Worm (Caenorhabditis elegans) whole organism, young adult: ENCODE data around the gene srt-55.

ENCODE experiments used
- B0336.3 ChIP-seq: fragments of 200-800 bp; sonication (Bioruptor generic); IDR thresholded peaks from 2 replicates; pipeline ENCODE4 v1.3.6; 2022; ENCODE audit warnings: missing genetic modification characterization, missing compliant biosample characterization
- C17E4.6 ChIP-seq: fragments of 200-800 bp; sonication (Bioruptor generic); IDR thresholded peaks from 2 replicates; pipeline ENCODE4 v1.3.6; 2022; ENCODE audit warnings: missing genetic modification reagents, missing genetic modification characterization, missing compliant biosample characterization
- F23B12.7 ChIP-seq: sonication (generic microtip); optimal IDR thresholded peaks from 2 replicates; lab custom pipeline; 2017; ENCODE audit warnings: missing genetic modification characterization, mild to moderate bottlenecking, missing compliant biosample characterization, antibody characterized with exemption, moderate library complexity; ENCODE audit not compliant: insufficient read depth
- F33H1.4 ChIP-seq: fragments of 200-800 bp; sonication (Bioruptor generic); IDR thresholded peaks from 2 replicates; pipeline ENCODE4 v1.3.6; 2022; ENCODE audit warnings: missing genetic modification reagents, missing genetic modification characterization, missing compliant biosample characterization
- F39B2.1 ChIP-seq: fragments of 200-800 bp; sonication (Bioruptor generic); IDR thresholded peaks from 2 replicates; pipeline ENCODE4 v1.3.6; 2022; ENCODE audit warnings: missing genetic modification reagents, missing genetic modification characterization, missing compliant biosample characterization
- K11D2.4 ChIP-seq: fragments of 200-800 bp; sonication (Bioruptor generic); IDR thresholded peaks from 2 replicates; pipeline ENCODE4 v1.3.6; 2022; ENCODE audit warnings: missing genetic modification reagents, missing genetic modification characterization, missing compliant biosample characterization
- Y53G8AR.9 ChIP-seq: fragments of 200-800 bp; sonication (Bioruptor generic); conservative IDR thresholded peaks from 2 replicates; pipeline ENCODE4 v1.3.6; 2022; ENCODE audit warnings: missing genetic modification reagents, missing genetic modification characterization, missing compliant biosample characterization
- Y95B8A.8 ChIP-seq: fragments of 200-800 bp; sonication (Bioruptor generic); IDR thresholded peaks from 2 replicates; pipeline ENCODE4 v1.3.6; 2022; ENCODE audit warnings: missing genetic modification reagents, missing genetic modification characterization, missing compliant biosample characterization
- akir-1 ChIP-seq: fragments of 200-800 bp; sonication (Bioruptor generic); optimal IDR thresholded peaks from 2 replicates; lab custom pipeline; 2018; ENCODE audit warnings: mild to moderate bottlenecking, missing genetic modification characterization, moderate library complexity, missing compliant biosample characterization
- aptf-3 ChIP-seq: fragments of 200-800 bp; sonication (Bioruptor generic); IDR thresholded peaks from 2 replicates; pipeline ENCODE4 v1.3.6; 2022; ENCODE audit warnings: missing genetic modification characterization, missing compliant biosample characterization
- atf-7 ChIP-seq: sonication (generic microtip); optimal IDR thresholded peaks from 2 replicates; lab custom pipeline; 2017; ENCODE audit warnings: mild to moderate bottlenecking, missing genetic modification characterization, missing compliant biosample characterization
- bed-1 ChIP-seq: fragments of 200-800 bp; sonication (Bioruptor generic); IDR thresholded peaks from 2 replicates; pipeline ENCODE4 v1.3.6; 2022; ENCODE audit warnings: missing genetic modification reagents, missing genetic modification characterization, missing compliant biosample characterization
- ceh-91 ChIP-seq: fragments of 200-800 bp; sonication (Bioruptor generic); IDR thresholded peaks from 2 replicates; pipeline ENCODE4 v1.3.6; 2022; ENCODE audit warnings: missing genetic modification reagents, missing genetic modification characterization, missing compliant biosample characterization
- chd-7 ChIP-seq: sonication (generic microtip); optimal IDR thresholded peaks from 2 replicates; lab custom pipeline; 2016; ENCODE audit warnings: mild to moderate bottlenecking, missing genetic modification characterization, moderate library complexity, missing compliant biosample characterization
- die-1 ChIP-seq: sonication (generic microtip); optimal IDR thresholded peaks from 2 replicates; lab custom pipeline; 2016; ENCODE audit warnings: missing genotype, mild to moderate bottlenecking, missing genetic modification characterization, missing compliant biosample characterization
- dox-1 ChIP-seq: fragments of 200-800 bp; sonication (Bioruptor generic); IDR thresholded peaks from 2 replicates; pipeline ENCODE4 v1.3.6; 2022; ENCODE audit warnings: missing genetic modification reagents, missing genetic modification characterization, missing compliant biosample characterization
- gei-17 ChIP-seq: fragments of 200-800 bp; sonication (Bioruptor generic); optimal IDR thresholded peaks from 2 replicates; lab custom pipeline; 2018; ENCODE audit warnings: mild to moderate bottlenecking, missing genetic modification characterization, missing compliant biosample characterization
- hlh-12 ChIP-seq: sonication (generic microtip); optimal IDR thresholded peaks from 2 replicates; lab custom pipeline; 2016; ENCODE audit warnings: missing genetic modification characterization, missing compliant biosample characterization
- hlh-26 ChIP-seq: fragments of 200-800 bp; sonication (Bioruptor generic); conservative IDR thresholded peaks from 2 replicates; pipeline ENCODE4 v1.3.6; 2022; ENCODE audit warnings: missing genetic modification reagents, missing genetic modification characterization, missing compliant biosample characterization
- hrde-1 ChIP-seq: sonication (generic microtip); optimal IDR thresholded peaks from 2 replicates; lab custom pipeline; 2016; ENCODE audit warnings: missing genetic modification characterization, mild to moderate bottlenecking, missing compliant biosample characterization, moderate library complexity, missing genotype, missing genetic modification reagents, borderline replicate concordance
- lin-35 ChIP-seq, 3 experiments: fragments of 150-350 bp in 2 of 3; sonication (generic microtip) in 1 of 3; optimal IDR thresholded peaks; 2 replicates each; lab custom pipeline; 2014 to 2018; ENCODE audit warnings: missing biosample characterization in 3 of 3, missing genetic modification characterization in 3 of 3, missing genetic modification reagents in 3 of 3
- lin-54 ChIP-seq: fragments of 200-800 bp; sonication (Bioruptor generic); optimal IDR thresholded peaks from 2 replicates; lab custom pipeline; 2018; ENCODE audit warnings: mild to moderate bottlenecking, missing genetic modification characterization, missing compliant biosample characterization
- lir-1 ChIP-seq: fragments of 200-800 bp; sonication (Bioruptor generic); conservative IDR thresholded peaks from 2 replicates; pipeline ENCODE4 v1.3.6; 2022; ENCODE audit warnings: missing genetic modification reagents, missing genetic modification characterization, missing compliant biosample characterization
- madf-8 ChIP-seq: fragments of 200-800 bp; sonication (Bioruptor generic); conservative IDR thresholded peaks from 2 replicates; pipeline ENCODE4 v1.3.6; 2022; ENCODE audit warnings: missing genetic modification reagents, missing genetic modification characterization, missing compliant biosample characterization
- mel-28 ChIP-seq: sonication (generic microtip); optimal IDR thresholded peaks from 2 replicates; lab custom pipeline; 2016; ENCODE audit warnings: borderline replicate concordance, mild to moderate bottlenecking, missing genetic modification characterization, missing compliant biosample characterization
- mes-4 ChIP-seq: sonication (generic microtip); optimal IDR thresholded peaks from 2 replicates; lab custom pipeline; 2016; ENCODE audit warnings: missing genotype, missing genetic modification characterization, missing compliant biosample characterization
- nhr-179 ChIP-seq: sonication (generic microtip); optimal IDR thresholded peaks from 2 replicates; lab custom pipeline; 2016; ENCODE audit warnings: mild to moderate bottlenecking, missing genetic modification characterization, missing compliant biosample characterization
- nhr-90 ChIP-seq: sonication (generic microtip); optimal IDR thresholded peaks from 2 replicates; lab custom pipeline; 2016; ENCODE audit warnings: missing genotype, mild to moderate bottlenecking, missing genetic modification characterization, missing compliant biosample characterization
- pbrm-1 ChIP-seq: fragments of 200-800 bp; sonication (Bioruptor generic); IDR thresholded peaks from 2 replicates; pipeline ENCODE4 v1.3.6; 2022; ENCODE audit warnings: missing genetic modification reagents, missing genetic modification characterization, missing compliant biosample characterization
- rpc-1 ChIP-seq, 2 experiments: fragments of 150-350 bp in 1 of 2; sonication (generic microtip) in 1 of 2; optimal IDR thresholded peaks; 2 replicates each; lab custom pipeline; 2014 to 2018; ENCODE audit warnings: missing biosample characterization in 1 of 2, missing genetic modification characterization in 1 of 2, missing genetic modification reagents in 1 of 2, missing genotype in 1 of 2
- snpc-1.3 ChIP-seq: sonication (generic microtip); optimal IDR thresholded peaks from 2 replicates; lab custom pipeline; 2017; ENCODE audit warnings: missing genetic modification characterization, mild to moderate bottlenecking, missing compliant biosample characterization, antibody characterized with exemption, moderate library complexity, missing genotype, missing genetic modification reagents; ENCODE audit not compliant: insufficient read depth
- sptf-2 ChIP-seq: fragments of 200-800 bp; sonication (Bioruptor generic); optimal IDR thresholded peaks from 2 replicates; lab custom pipeline; 2018; ENCODE audit warnings: mild to moderate bottlenecking, missing genetic modification characterization, missing compliant biosample characterization
- tbx-9 ChIP-seq: sonication (generic microtip); optimal IDR thresholded peaks from 2 replicates; lab custom pipeline; 2016; ENCODE audit warnings: borderline replicate concordance, missing genetic modification characterization, inconsistent platforms, missing compliant biosample characterization
- tlf-1 ChIP-seq: fragments of 200-800 bp; sonication (Bioruptor generic); optimal IDR thresholded peaks from 2 replicates; lab custom pipeline; 2018; ENCODE audit warnings: mild to moderate bottlenecking, missing genetic modification characterization, missing compliant biosample characterization
- unc-130 ChIP-seq: sonication (generic microtip); optimal IDR thresholded peaks from 2 replicates; lab custom pipeline; 2016; ENCODE audit warnings: missing genetic modification reagents, missing genetic modification characterization, missing compliant biosample characterization
- unc-62 ChIP-seq: fragments of 150-350 bp; optimal IDR thresholded peaks from 2 replicates; lab custom pipeline; 2014; ENCODE audit warnings: missing biosample characterization, missing genetic modification reagents, missing genetic modification characterization
- xnd-1 ChIP-seq: sonication (generic microtip); optimal IDR thresholded peaks from 2 replicates; lab custom pipeline; 2016; ENCODE audit warnings: missing genotype, missing genetic modification reagents, missing genetic modification characterization, missing compliant biosample characterization
- zfh-2 ChIP-seq: fragments of 200-800 bp; sonication (Bioruptor generic); conservative IDR thresholded peaks from 2 replicates; pipeline ENCODE4 v1.3.6; 2022; ENCODE audit warnings: missing genetic modification reagents, missing genetic modification characterization, missing compliant biosample characterization
- zim-3 ChIP-seq: sonication (generic microtip); optimal IDR thresholded peaks from 2 replicates; lab custom pipeline; 2017; ENCODE audit warnings: mild to moderate bottlenecking, missing genetic modification characterization, moderate library complexity, missing compliant biosample characterization
- ztf-18 ChIP-seq: sonication (generic microtip); optimal IDR thresholded peaks from 2 replicates; lab custom pipeline; 2016; ENCODE audit warnings: missing genotype, mild to moderate bottlenecking, missing genetic modification characterization, missing compliant biosample characterization
- ztf-22 ChIP-seq: fragments of 200-800 bp; sonication (Bioruptor generic); optimal IDR thresholded peaks from 2 replicates; lab custom pipeline; 2018; ENCODE audit warnings: mild to moderate bottlenecking, missing genetic modification characterization, moderate library complexity, missing compliant biosample characterization
- ztf-3 ChIP-seq: fragments of 200-800 bp; sonication (Bioruptor generic); optimal IDR thresholded peaks from 2 replicates; lab custom pipeline; 2018; ENCODE audit warnings: mild to moderate bottlenecking, missing genetic modification characterization, missing compliant biosample characterization
- ztf-6 ChIP-seq: fragments of 200-800 bp; sonication (Bioruptor generic); IDR thresholded peaks from 2 replicates; pipeline ENCODE4 v1.3.6; 2022; ENCODE audit warnings: missing genetic modification reagents, missing genetic modification characterization, missing compliant biosample characterization

Gene srt-55

ce11 chrIII:10112958-10113357 is 6.7 kb upstream of the srt-55 start, which contains the start of gene vps-29 (continued):
- TF ChIP-seq ztf-3 (GFP tag; lab: Kevin White, UChicago) (no peak), bed-1 (no peak), zfh-2 (GFP tag; lab: Robert Waterston, UW) (no peak)

ce11 chrIII:10108995-10109394 is 2.7 kb upstream of the srt-55 start, which contains the start of gene T16H12.9:
TSS of gene T16H12.9 (plus strand) at chrIII:10109295.
- no peak for TF ChIP-seq Y95B8A.8 (GFP tag; lab: Robert Waterston, UW)
- no peak for TF ChIP-seq sptf-2 (GFP tag; lab: Kevin White, UChicago)
- no peak for TF ChIP-seq nhr-90 (tag; lab: Kevin White, UChicago)
- TF ChIP-seq ztf-22, result no peak
- TF ChIP-seq zfh-2 (GFP tag; lab: Robert Waterston, UW), result no peak
- TF ChIP-seq B0336.3 (GFP tag; lab: Robert Waterston, UW), result no peak
- no peak for TF ChIP-seq rpc-1 (optimal IDR thresholded peaks at IDR 0.05; lab: Kevin White, UChicago)
- TF ChIP-seq rpc-1 (tag; optimal IDR thresholded peaks at IDR 0.05; lab: Kevin White, UChicago), result no peak
- no peak for TF ChIP-seq hrde-1 (tag; lab: Kevin White, UChicago)
- no peak for TF ChIP-seq die-1
- no peak for TF ChIP-seq ztf-6 (GFP tag; lab: Robert Waterston, UW)
- TF ChIP-seq dox-1 (GFP tag; lab: Robert Waterston, UW), result no peak
- TF ChIP-seq F23B12.7 (tag; lab: Kevin White, UChicago), result no peak
- TF ChIP-seq unc-130 (GFP tag; lab: Kevin White, UChicago), result no peak
- TF ChIP-seq ztf-18 (tag; lab: Kevin White, UChicago), result no peak
- no peak for TF ChIP-seq nhr-179 (tag; lab: Kevin White, UChicago)
- no peak for TF ChIP-seq madf-8 (GFP tag; lab: Robert Waterston, UW)
- no peak for TF ChIP-seq K11D2.4
- TF ChIP-seq hlh-26 (GFP tag; lab: Robert Waterston, UW), result no peak
- TF ChIP-seq lin-35 (GFP tag; optimal IDR thresholded peaks at IDR 0.05; lab: Kevin White, UChicago), result no peak
- TF ChIP-seq, all 124 proteins: peak for 0

ce11 chrIII:10101352-10101751 is 4.9 kb downstream of the srt-55 start, which contains the start of gene kel-10:
TSS of gene kel-10 (minus strand) at chrIII:10101452.
- no peak for TF ChIP-seq hlh-12 (tag; lab: Kevin White, UChicago)
- TF ChIP-seq Y53G8AR.9 (GFP tag; lab: Robert Waterston, UW), result no peak
- no peak for TF ChIP-seq gei-17 (GFP tag; lab: Kevin White, UChicago)
- no peak for TF ChIP-seq F39B2.1
- TF ChIP-seq aptf-3, result no peak
- no peak for TF ChIP-seq tlf-1 (GFP tag; lab: Kevin White, UChicago)
- no peak for TF ChIP-seq unc-62 (GFP tag; lab: Kevin White, UChicago)
- TF ChIP-seq lin-54 (GFP tag; lab: Kevin White, UChicago), result no peak
- no peak for TF ChIP-seq mel-28
- TF ChIP-seq lin-35 (GFP tag; optimal IDR thresholded peaks at IDR 0.05; lab: Kevin White, UChicago), result no peak
- no peak for TF ChIP-seq lir-1 (GFP tag; lab: Robert Waterston, UW)
- no peak for TF ChIP-seq die-1
- no peak for TF ChIP-seq pbrm-1 (GFP tag; lab: Robert Waterston, UW)
- no peak for TF ChIP-seq F23B12.7 (tag; lab: Kevin White, UChicago)
- no peak for TF ChIP-seq F33H1.4 (GFP tag; lab: Robert Waterston, UW)
- TF ChIP-seq akir-1, result no peak

- TF ChIP-seq akir-1 (no peak), atf-7 (no peak), hlh-26 (GFP tag; lab: Robert Waterston, UW) (no peak), zim-3 (tag; lab: Kevin White, UChicago) (no peak), tbx-9 (no peak), zfh-2 (GFP tag; lab: Robert Waterston, UW) (no peak), K11D2.4 (no peak), mel-28 (no peak), mes-4 (no peak), C17E4.6 (GFP tag; lab: Robert Waterston, UW) (no peak), chd-7 (tag; lab: Kevin White, UChicago) (no peak), xnd-1 (tag; lab: Kevin White, UChicago) (no peak), snpc-1.3 (tag; lab: Kevin White, UChicago) (no peak), ceh-91 (GFP tag; lab: Robert Waterston, UW) (no peak), ztf-18 (tag; lab: Kevin White, UChicago) (no peak)
These were observed 8.3 kb downstream of the srt-55 start, which contains the start of gene spop-1 for ce11 chrIII:10097981-10098380. TSS of gene spop-1 (minus strand) at chrIII:10098081.
